Worm (Caenorhabditis elegans) whole organism, young adult: ENCODE data around the gene C16C8.27.
A peak's percentile ranks its signal among the peaks of the same experiment; 100 is the strongest.

ENCODE experiments used
- B0019.2 ChIP-seq: fragments of 200-800 bp; sonication (Bioruptor generic); conservative IDR thresholded peaks from 2 replicates; pipeline ENCODE4 v1.3.6; 2022; ENCODE audit warnings: missing genetic modification reagents, missing genetic modification characterization, missing compliant biosample characterization
- C06A6.2 ChIP-seq: fragments of 200-800 bp; sonication (Bioruptor generic); conservative IDR thresholded peaks from 2 replicates; pipeline ENCODE4 v1.3.6; 2022; ENCODE audit warnings: missing genetic modification characterization, missing compliant biosample characterization
- D2030.7 ChIP-seq: fragments of 200-800 bp; sonication (Bioruptor generic); IDR thresholded peaks from 2 replicates; pipeline ENCODE4 v1.3.6; 2022; ENCODE audit warnings: missing genetic modification reagents, missing genetic modification characterization, missing compliant biosample characterization
- F22D6.2 ChIP-seq: sonication (generic microtip); optimal IDR thresholded peaks from 2 replicates; lab custom pipeline; 2016; ENCODE audit warnings: mild to moderate bottlenecking, missing genetic modification characterization, missing compliant biosample characterization
- F23B12.7 ChIP-seq: sonication (generic microtip); optimal IDR thresholded peaks from 2 replicates; lab custom pipeline; 2017; ENCODE audit warnings: missing genetic modification characterization, mild to moderate bottlenecking, missing compliant biosample characterization, antibody characterized with exemption, moderate library complexity; ENCODE audit not compliant: insufficient read depth
- F39B2.1 ChIP-seq: fragments of 200-800 bp; sonication (Bioruptor generic); IDR thresholded peaks from 2 replicates; pipeline ENCODE4 v1.3.6; 2022; ENCODE audit warnings: missing genetic modification reagents, missing genetic modification characterization, missing compliant biosample characterization
- F57A8.1 ChIP-seq: fragments of 200-800 bp; sonication (Bioruptor generic); optimal IDR thresholded peaks from 2 replicates; lab custom pipeline; 2018; ENCODE audit warnings: mild to moderate bottlenecking, missing genetic modification characterization, moderate library complexity, missing compliant biosample characterization
- T26A5.8 ChIP-seq: sonication (generic microtip); optimal IDR thresholded peaks from 2 replicates; lab custom pipeline; 2016; ENCODE audit warnings: missing genetic modification characterization, missing compliant biosample characterization
- Y67H2A.10 ChIP-seq: fragments of 200-800 bp; sonication (Bioruptor generic); conservative IDR thresholded peaks from 2 replicates; pipeline ENCODE4 v1.3.6; 2022; ENCODE audit warnings: missing genetic modification reagents, missing genetic modification characterization, missing compliant biosample characterization
- Y79H2A.3 ChIP-seq: fragments of 200-800 bp; sonication (Bioruptor generic); conservative IDR thresholded peaks from 2 replicates; pipeline ENCODE4 v1.3.6; 2022; ENCODE audit warnings: missing genetic modification reagents, missing genetic modification characterization, missing compliant biosample characterization
- ama-1 ChIP-seq, 3 experiments: fragments of 150-350 bp in 1 of 3; sonication (generic microtip) in 2 of 3; optimal IDR thresholded peaks; 2 replicates each; lab custom pipeline; 2014 to 2018; ENCODE audit warnings: missing biosample characterization in 2 of 3, missing genetic modification characterization in 2 of 3, missing genetic modification reagents in 2 of 3
- bed-1 ChIP-seq: fragments of 200-800 bp; sonication (Bioruptor generic); IDR thresholded peaks from 2 replicates; pipeline ENCODE4 v1.3.6; 2022; ENCODE audit warnings: missing genetic modification reagents, missing genetic modification characterization, missing compliant biosample characterization
- bed-2 ChIP-seq: fragments of 200-800 bp; sonication (Bioruptor generic); IDR thresholded peaks from 2 replicates; pipeline ENCODE4 v1.3.6; 2022; ENCODE audit warnings: missing genetic modification reagents, missing genetic modification characterization, missing compliant biosample characterization
- cebp-2 ChIP-seq: fragments of 200-800 bp; sonication (Bioruptor generic); IDR thresholded peaks from 2 replicates; pipeline ENCODE4 v1.3.6; 2022; ENCODE audit warnings: missing genetic modification characterization, missing compliant biosample characterization
- ceh-100 ChIP-seq: fragments of 200-800 bp; sonication (Bioruptor generic); IDR thresholded peaks from 2 replicates; pipeline ENCODE4 v1.3.6; 2022; ENCODE audit warnings: missing genetic modification reagents, missing genetic modification characterization, missing compliant biosample characterization
- ceh-79 ChIP-seq: sonication (generic microtip); optimal IDR thresholded peaks from 2 replicates; lab custom pipeline; 2017; ENCODE audit warnings: mild to moderate bottlenecking, missing genetic modification characterization, missing compliant biosample characterization
- ceh-91 ChIP-seq: fragments of 200-800 bp; sonication (Bioruptor generic); IDR thresholded peaks from 2 replicates; pipeline ENCODE4 v1.3.6; 2022; ENCODE audit warnings: missing genetic modification reagents, missing genetic modification characterization, missing compliant biosample characterization
- dox-1 ChIP-seq: fragments of 200-800 bp; sonication (Bioruptor generic); IDR thresholded peaks from 2 replicates; pipeline ENCODE4 v1.3.6; 2022; ENCODE audit warnings: missing genetic modification reagents, missing genetic modification characterization, missing compliant biosample characterization
- fkh-3 ChIP-seq: sonication (generic microtip); optimal IDR thresholded peaks from 2 replicates; lab custom pipeline; 2016; ENCODE audit warnings: mild to moderate bottlenecking, missing genetic modification characterization, missing compliant biosample characterization
- him-1 ChIP-seq: sonication (generic microtip); optimal IDR thresholded peaks from 2 replicates; lab custom pipeline; 2016; ENCODE audit warnings: missing genotype, missing genetic modification reagents, missing genetic modification characterization, missing compliant biosample characterization
- hlh-12 ChIP-seq: sonication (generic microtip); optimal IDR thresholded peaks from 2 replicates; lab custom pipeline; 2016; ENCODE audit warnings: missing genetic modification characterization, missing compliant biosample characterization
- let-607 ChIP-seq, 2 experiments: fragments of 200-800 bp in 1 of 2; sonication (Bioruptor generic) in 1 of 2; sonication (generic microtip) in 1 of 2; optimal IDR thresholded peaks; 2 replicates each; lab custom pipeline; 2016 to 2018; ENCODE audit warnings: mild to moderate bottlenecking in 2 of 2, missing compliant biosample characterization in 2 of 2, missing genetic modification characterization in 2 of 2, moderate library complexity in 2 of 2, missing genotype in 1 of 2
- lin-54 ChIP-seq: fragments of 200-800 bp; sonication (Bioruptor generic); optimal IDR thresholded peaks from 2 replicates; lab custom pipeline; 2018; ENCODE audit warnings: mild to moderate bottlenecking, missing genetic modification characterization, missing compliant biosample characterization
- lsl-1 ChIP-seq: fragments of 200-800 bp; sonication (Bioruptor generic); optimal IDR thresholded peaks from 2 replicates; lab custom pipeline; 2018; ENCODE audit warnings: mild to moderate bottlenecking, missing genetic modification characterization, moderate library complexity, missing compliant biosample characterization
- madf-6 ChIP-seq: fragments of 200-800 bp; sonication (Bioruptor generic); IDR thresholded peaks from 2 replicates; pipeline ENCODE4 v1.3.6; 2022; ENCODE audit warnings: missing genetic modification reagents, missing genetic modification characterization, missing compliant biosample characterization
- nhr-120 ChIP-seq: fragments of 200-800 bp; sonication (Bioruptor generic); IDR thresholded peaks from 2 replicates; pipeline ENCODE4 v1.3.6; 2022; ENCODE audit warnings: missing genetic modification characterization, missing compliant biosample characterization
- pha-4 ChIP-seq: fragments of 150-350 bp; sonication (generic microtip); optimal IDR thresholded peaks from 2 replicates; lab custom pipeline; 2014; ENCODE audit warnings: missing biosample characterization, missing genetic modification reagents, missing genetic modification characterization
- rec-8 ChIP-seq, 2 experiments: sonication (generic microtip); optimal IDR thresholded peaks; 2 replicates each; lab custom pipeline; 2016; ENCODE audit warnings: mild to moderate bottlenecking in 2 of 2, missing genetic modification characterization in 2 of 2, missing genetic modification reagents in 2 of 2, missing genotype in 2 of 2, missing biosample characterization in 1 of 2, missing compliant biosample characterization in 1 of 2, moderate library complexity in 1 of 2
- repo-1 ChIP-seq: sonication (generic microtip); optimal IDR thresholded peaks from 2 replicates; lab custom pipeline; 2017; ENCODE audit warnings: mild to moderate bottlenecking, missing genetic modification characterization, missing compliant biosample characterization
- somi-1 ChIP-seq: fragments of 200-800 bp; sonication (Bioruptor generic); optimal IDR thresholded peaks from 2 replicates; lab custom pipeline; 2018; ENCODE audit warnings: mild to moderate bottlenecking, missing genetic modification characterization, missing compliant biosample characterization
- ztf-22 ChIP-seq: fragments of 200-800 bp; sonication (Bioruptor generic); optimal IDR thresholded peaks from 2 replicates; lab custom pipeline; 2018; ENCODE audit warnings: mild to moderate bottlenecking, missing genetic modification characterization, moderate library complexity, missing compliant biosample characterization
- ztf-28 ChIP-seq: fragments of 200-800 bp; sonication (Bioruptor generic); IDR thresholded peaks from 2 replicates; pipeline ENCODE4 v1.3.6; 2022; ENCODE audit warnings: missing genetic modification reagents, missing genetic modification characterization, missing compliant biosample characterization

The C16C8.27 gene

DNA sequence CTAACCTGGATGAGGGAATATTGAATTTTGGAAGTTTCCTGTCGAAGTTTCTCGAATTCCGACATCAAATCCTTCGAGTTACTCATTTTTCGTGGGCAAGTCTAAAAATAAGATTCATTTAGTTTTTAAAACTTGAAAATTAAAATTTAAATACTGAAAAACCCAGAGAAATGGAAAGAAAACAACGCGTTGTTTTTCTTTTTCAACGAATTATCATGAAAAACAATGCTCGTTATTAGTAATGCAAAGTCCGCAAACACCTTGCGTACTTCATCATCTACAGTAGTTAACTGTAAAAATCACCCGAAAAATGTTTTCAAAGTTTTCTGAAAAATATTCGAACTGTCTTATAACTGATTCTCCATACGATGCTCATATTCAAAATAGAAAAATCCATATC, 2.8 kb downstream of the C16C8.27 start, which contains the start of gene C16C8.4:
Gene C16C8.4, minus strand, starts transcription at position 101 of the 400 bp plus-strand sequence.
- TF ChIP-seq Y79H2A.3, result no peak
- no peak for TF ChIP-seq F23B12.7 (tag; lab: Kevin White, UChicago)
- peak; percentile 58 for TF ChIP-seq lsl-1 (GFP tag; lab: Kevin White, UChicago)

ce11 chrII:3445285-3445806, 3.9 kb downstream of the C16C8.27 start, which contains the start of the genes C16C8.5 and C16C8.16:
TSS of gene C16C8.5 (minus strand) at chrII:3445385.
TSS of gene C16C8.16 (plus strand) at chrII:3445756.
- TF ChIP-seq let-607 (tag; optimal IDR thresholded peaks at IDR 0.05; lab: Kevin White, UChicago) (no peak), ama-1 (optimal IDR thresholded peaks at IDR 0.05; lab: Kevin White, UChicago) (no peak), ama-1 (GFP tag; optimal IDR thresholded peaks at IDR 0.05; lab: Kevin White, UChicago) (no peak), rec-8 (tag; optimal IDR thresholded peaks at IDR 0.05; lab: Kevin White, UChicago) (no peak), T26A5.8 (tag; lab: Kevin White, UChicago) (no peak), fkh-3 (tag; lab: Kevin White, UChicago) (no peak), madf-6 (GFP tag; lab: Robert Waterston, UW) (peak; percentile 21; the same call in 1 of the 2 replicates), hlh-12 (no peak), lsl-1 (GFP tag; lab: Kevin White, UChicago) (peak; percentile 71), nhr-120 (no peak), ztf-22 (GFP tag; lab: Kevin White, UChicago) (no peak)

DNA sequence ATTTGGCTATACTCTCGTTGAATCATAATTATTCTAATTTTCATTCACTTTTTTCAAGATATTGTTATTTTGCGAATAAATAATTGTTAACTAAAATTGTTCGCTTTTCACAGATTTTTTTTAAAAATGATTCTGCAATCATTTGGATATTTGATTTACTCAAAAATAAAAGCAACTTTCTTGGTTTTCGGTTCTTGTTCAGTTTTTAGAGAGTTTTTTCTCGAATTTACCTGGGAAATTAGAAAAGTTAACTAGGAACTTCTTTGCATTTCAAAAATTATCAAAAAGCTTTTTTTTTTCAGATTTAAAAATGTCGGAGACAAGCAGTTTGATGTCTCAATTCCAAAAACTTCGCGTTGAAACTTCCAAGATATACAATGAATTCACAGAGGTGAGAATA, 5.2 kb downstream of the C16C8.27 start, which contains the start of the genes C16C8.20 and gldi-6:
Gene C16C8.20, plus strand, starts transcription at position 301 of the 400 bp plus-strand sequence.
Gene gldi-6, plus strand, starts transcription at position 301 of the 400 bp plus-strand sequence.
- TF ChIP-seq B0019.2 (GFP tag; lab: Robert Waterston, UW) (no peak), ztf-28 (GFP tag; lab: Robert Waterston, UW) (no peak), dox-1 (no peak), cebp-2 (GFP tag; lab: Robert Waterston, UW) (no peak), somi-1 (no peak), Y67H2A.10 (no peak), ceh-79 (no peak)

ce11 chrII:3447906-3448305, 6.4 kb downstream of the C16C8.27 start, which contains the start of gene C16C8.21:
TSS of gene C16C8.21 (plus strand) at chrII:3448206.
- TF ChIP-seq bed-1 (GFP tag; lab: Robert Waterston, UW) (no peak), F39B2.1 (GFP tag; lab: Robert Waterston, UW) (no peak), F22D6.2 (tag; lab: Kevin White, UChicago) (no peak), bed-2 (no peak), C06A6.2 (GFP tag; lab: Robert Waterston, UW) (no peak), ceh-91 (no peak), F57A8.1 (GFP tag; lab: Kevin White, UChicago) (no peak)

DNA sequence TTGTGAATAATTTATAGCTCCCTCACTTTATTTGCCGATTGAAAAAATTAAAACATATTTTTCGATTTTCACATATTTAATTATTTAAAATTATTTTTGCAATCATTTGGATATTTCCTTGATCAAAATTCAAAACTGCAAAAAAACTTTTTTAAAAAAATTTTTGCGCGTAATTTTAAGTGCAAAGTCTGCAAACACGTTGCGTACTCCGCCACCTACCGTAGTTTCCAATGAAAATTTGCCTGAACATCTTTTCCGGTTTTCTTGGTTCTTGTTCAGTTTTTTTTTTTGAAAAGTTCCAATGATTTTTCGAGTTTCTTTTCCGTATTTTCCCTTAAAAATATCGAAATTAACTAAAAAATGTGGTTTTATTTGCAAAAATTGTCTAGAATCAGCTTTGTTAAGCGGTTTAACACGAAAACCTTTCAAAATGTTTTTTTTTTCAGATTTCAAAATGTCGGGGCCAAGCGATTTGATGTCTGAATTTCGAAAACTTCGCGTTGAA, 7.4 kb downstream of the C16C8.27 start, which contains the start of gene C16C8.25:
Gene C16C8.25, plus strand, starts transcription at position 455 of the 505 bp plus-strand sequence.
- TF ChIP-seq D2030.7 (GFP tag; lab: Robert Waterston, UW) (0 out of 2 replicates have a peak, but pooled peaks have one; percentile 33), pha-4 (tag; lab: Kevin White, UChicago) (no peak), him-1 (tag; lab: Kevin White, UChicago) (no peak), lsl-1 (GFP tag; lab: Kevin White, UChicago) (peak; percentile 72), repo-1 (tag; lab: Kevin White, UChicago) (no peak), ceh-100 (no peak), madf-6 (GFP tag; lab: Robert Waterston, UW) (peak; percentile 60; the same call in 1 of the 2 replicates), lin-54 (no peak)
